Worm (Caenorhabditis elegans) whole organism, young adult: ENCODE data around the gene dgk-5.

Source experiments
- B0261.1 ChIP-seq: sonication (generic microtip); optimal IDR thresholded peaks from 2 replicates; lab custom pipeline; 2016; ENCODE audit warnings: mild to moderate bottlenecking, missing genetic modification characterization, moderate library complexity, missing compliant biosample characterization
- D2030.7 ChIP-seq: fragments of 200-800 bp; sonication (Bioruptor generic); IDR thresholded peaks from 2 replicates; pipeline ENCODE4 v1.3.6; 2022; ENCODE audit warnings: missing genetic modification reagents, missing genetic modification characterization, missing compliant biosample characterization
- F37B4.10 ChIP-seq: fragments of 200-800 bp; sonication (Bioruptor generic); IDR thresholded peaks from 2 replicates; pipeline ENCODE4 v1.3.6; 2022; ENCODE audit warnings: missing genetic modification characterization, missing compliant biosample characterization
- F52B5.7 ChIP-seq: sonication (generic microtip); optimal IDR thresholded peaks from 2 replicates; lab custom pipeline; 2016; ENCODE audit warnings: mild to moderate bottlenecking, missing genetic modification characterization, missing compliant biosample characterization
- F57A8.1 ChIP-seq: fragments of 200-800 bp; sonication (Bioruptor generic); optimal IDR thresholded peaks from 2 replicates; lab custom pipeline; 2018; ENCODE audit warnings: mild to moderate bottlenecking, missing genetic modification characterization, moderate library complexity, missing compliant biosample characterization
- F57C9.4 ChIP-seq: sonication (generic microtip); optimal IDR thresholded peaks from 2 replicates; lab custom pipeline; 2017; ENCODE audit warnings: mild to moderate bottlenecking, missing genetic modification characterization, missing compliant biosample characterization
- K11D2.4 ChIP-seq: fragments of 200-800 bp; sonication (Bioruptor generic); IDR thresholded peaks from 2 replicates; pipeline ENCODE4 v1.3.6; 2022; ENCODE audit warnings: missing genetic modification reagents, missing genetic modification characterization, missing compliant biosample characterization
- T07F8.4 ChIP-seq: sonication (generic microtip); optimal IDR thresholded peaks from 2 replicates; lab custom pipeline; 2016; ENCODE audit warnings: mild to moderate bottlenecking, missing genetic modification characterization, moderate library complexity, missing compliant biosample characterization
- T26A5.8 ChIP-seq: sonication (generic microtip); optimal IDR thresholded peaks from 2 replicates; lab custom pipeline; 2016; ENCODE audit warnings: missing genetic modification characterization, missing compliant biosample characterization
- Y56A3A.18 ChIP-seq: fragments of 200-800 bp; sonication (Bioruptor generic); IDR thresholded peaks from 2 replicates; pipeline ENCODE4 v1.3.6; 2022; ENCODE audit warnings: missing genetic modification reagents, missing genetic modification characterization, missing compliant biosample characterization
- Y79H2A.3 ChIP-seq: fragments of 200-800 bp; sonication (Bioruptor generic); conservative IDR thresholded peaks from 2 replicates; pipeline ENCODE4 v1.3.6; 2022; ENCODE audit warnings: missing genetic modification reagents, missing genetic modification characterization, missing compliant biosample characterization
- Y95B8A.8 ChIP-seq: fragments of 200-800 bp; sonication (Bioruptor generic); IDR thresholded peaks from 2 replicates; pipeline ENCODE4 v1.3.6; 2022; ENCODE audit warnings: missing genetic modification reagents, missing genetic modification characterization, missing compliant biosample characterization
- akir-1 ChIP-seq: fragments of 200-800 bp; sonication (Bioruptor generic); optimal IDR thresholded peaks from 2 replicates; lab custom pipeline; 2018; ENCODE audit warnings: mild to moderate bottlenecking, missing genetic modification characterization, moderate library complexity, missing compliant biosample characterization
- aptf-3 ChIP-seq: fragments of 200-800 bp; sonication (Bioruptor generic); IDR thresholded peaks from 2 replicates; pipeline ENCODE4 v1.3.6; 2022; ENCODE audit warnings: missing genetic modification characterization, missing compliant biosample characterization
- athp-1 ChIP-seq: sonication (generic microtip); optimal IDR thresholded peaks from 2 replicates; lab custom pipeline; 2017; ENCODE audit warnings: mild to moderate bottlenecking, missing genetic modification characterization, missing compliant biosample characterization
- bed-1 ChIP-seq: fragments of 200-800 bp; sonication (Bioruptor generic); IDR thresholded peaks from 2 replicates; pipeline ENCODE4 v1.3.6; 2022; ENCODE audit warnings: missing genetic modification reagents, missing genetic modification characterization, missing compliant biosample characterization
- ceh-100 ChIP-seq: fragments of 200-800 bp; sonication (Bioruptor generic); IDR thresholded peaks from 2 replicates; pipeline ENCODE4 v1.3.6; 2022; ENCODE audit warnings: missing genetic modification reagents, missing genetic modification characterization, missing compliant biosample characterization
- ceh-27 ChIP-seq: fragments of 200-800 bp; sonication (Bioruptor generic); optimal IDR thresholded peaks from 2 replicates; lab custom pipeline; 2018; ENCODE audit warnings: mild to moderate bottlenecking, missing genetic modification characterization, moderate library complexity, missing compliant biosample characterization
- ceh-40 ChIP-seq: fragments of 200-800 bp; sonication (Bioruptor generic); IDR thresholded peaks from 2 replicates; pipeline ENCODE4 v1.3.6; 2022; ENCODE audit warnings: missing genetic modification characterization, missing compliant biosample characterization
- chd-7 ChIP-seq: sonication (generic microtip); optimal IDR thresholded peaks from 2 replicates; lab custom pipeline; 2016; ENCODE audit warnings: mild to moderate bottlenecking, missing genetic modification characterization, moderate library complexity, missing compliant biosample characterization
- dpl-1 ChIP-seq: fragments of 150-350 bp; optimal IDR thresholded peaks from 2 replicates; lab custom pipeline; 2014; ENCODE audit warnings: missing biosample characterization, missing genetic modification reagents, missing genetic modification characterization
- efl-1 ChIP-seq: fragments of 150-350 bp; optimal IDR thresholded peaks from 2 replicates; lab custom pipeline; 2014; ENCODE audit warnings: missing biosample characterization, missing genetic modification reagents, missing genetic modification characterization
- egl-18 ChIP-seq: fragments of 200-800 bp; sonication (Bioruptor generic); IDR thresholded peaks from 2 replicates; pipeline ENCODE4 v1.3.6; 2022; ENCODE audit warnings: missing genetic modification reagents, missing genetic modification characterization, missing compliant biosample characterization
- egrh-3 ChIP-seq: fragments of 200-800 bp; sonication (Bioruptor generic); IDR thresholded peaks from 2 replicates; pipeline ENCODE4 v1.3.6; 2022; ENCODE audit warnings: missing genetic modification reagents, missing genetic modification characterization, missing compliant biosample characterization
- him-1 ChIP-seq: sonication (generic microtip); optimal IDR thresholded peaks from 2 replicates; lab custom pipeline; 2016; ENCODE audit warnings: missing genotype, missing genetic modification reagents, missing genetic modification characterization, missing compliant biosample characterization
- hlh-12 ChIP-seq: sonication (generic microtip); optimal IDR thresholded peaks from 2 replicates; lab custom pipeline; 2016; ENCODE audit warnings: missing genetic modification characterization, missing compliant biosample characterization
- hlh-26 ChIP-seq: fragments of 200-800 bp; sonication (Bioruptor generic); conservative IDR thresholded peaks from 2 replicates; pipeline ENCODE4 v1.3.6; 2022; ENCODE audit warnings: missing genetic modification reagents, missing genetic modification characterization, missing compliant biosample characterization
- hmg-1.2 ChIP-seq: fragments of 200-800 bp; sonication (Bioruptor generic); IDR thresholded peaks from 2 replicates; pipeline ENCODE4 v1.3.6; 2022; ENCODE audit warnings: missing genetic modification reagents, missing genetic modification characterization, missing compliant biosample characterization
- hmg-20 ChIP-seq: fragments of 200-800 bp; sonication (Bioruptor generic); IDR thresholded peaks from 2 replicates; pipeline ENCODE4 v1.3.6; 2022; ENCODE audit warnings: missing genetic modification reagents, missing genetic modification characterization, missing compliant biosample characterization
- lag-1 ChIP-seq: fragments of 200-800 bp; sonication (Bioruptor generic); IDR thresholded peaks from 2 replicates; pipeline ENCODE4 v1.3.6; 2022; ENCODE audit warnings: missing genetic modification reagents, missing genetic modification characterization, missing compliant biosample characterization
- lin-40 ChIP-seq: sonication (generic microtip); optimal IDR thresholded peaks from 2 replicates; lab custom pipeline; 2016; ENCODE audit warnings: missing genetic modification characterization, mild to moderate bottlenecking, missing compliant biosample characterization, missing genotype, missing genetic modification reagents
- lir-1 ChIP-seq: fragments of 200-800 bp; sonication (Bioruptor generic); conservative IDR thresholded peaks from 2 replicates; pipeline ENCODE4 v1.3.6; 2022; ENCODE audit warnings: missing genetic modification reagents, missing genetic modification characterization, missing compliant biosample characterization
- lsl-1 ChIP-seq: fragments of 200-800 bp; sonication (Bioruptor generic); optimal IDR thresholded peaks from 2 replicates; lab custom pipeline; 2018; ENCODE audit warnings: mild to moderate bottlenecking, missing genetic modification characterization, moderate library complexity, missing compliant biosample characterization
- madf-3 ChIP-seq: fragments of 200-800 bp; sonication (Bioruptor generic); IDR thresholded peaks from 2 replicates; pipeline ENCODE4 v1.3.6; 2022; ENCODE audit warnings: missing genetic modification reagents, missing genetic modification characterization, missing compliant biosample characterization
- madf-8 ChIP-seq: fragments of 200-800 bp; sonication (Bioruptor generic); conservative IDR thresholded peaks from 2 replicates; pipeline ENCODE4 v1.3.6; 2022; ENCODE audit warnings: missing genetic modification reagents, missing genetic modification characterization, missing compliant biosample characterization
- mel-28 ChIP-seq: sonication (generic microtip); optimal IDR thresholded peaks from 2 replicates; lab custom pipeline; 2016; ENCODE audit warnings: borderline replicate concordance, mild to moderate bottlenecking, missing genetic modification characterization, missing compliant biosample characterization
- mes-4 ChIP-seq: sonication (generic microtip); optimal IDR thresholded peaks from 2 replicates; lab custom pipeline; 2016; ENCODE audit warnings: missing genotype, missing genetic modification characterization, missing compliant biosample characterization
- pha-4 ChIP-seq: fragments of 150-350 bp; sonication (generic microtip); optimal IDR thresholded peaks from 2 replicates; lab custom pipeline; 2014; ENCODE audit warnings: missing biosample characterization, missing genetic modification reagents, missing genetic modification characterization
- rcor-1 ChIP-seq: fragments of 200-800 bp; sonication (Bioruptor generic); IDR thresholded peaks from 2 replicates; pipeline ENCODE4 v1.3.6; 2022; ENCODE audit warnings: missing genetic modification reagents, missing genetic modification characterization, missing compliant biosample characterization
- snpc-1.1 ChIP-seq: sonication (generic microtip); optimal IDR thresholded peaks from 2 replicates; lab custom pipeline; 2017; ENCODE audit warnings: missing genetic modification characterization, mild to moderate bottlenecking, missing compliant biosample characterization, antibody characterized with exemption, moderate library complexity, missing genotype, missing genetic modification reagents; ENCODE audit not compliant: insufficient read depth
- snpc-1.3 ChIP-seq: sonication (generic microtip); optimal IDR thresholded peaks from 2 replicates; lab custom pipeline; 2017; ENCODE audit warnings: missing genetic modification characterization, mild to moderate bottlenecking, missing compliant biosample characterization, antibody characterized with exemption, moderate library complexity, missing genotype, missing genetic modification reagents; ENCODE audit not compliant: insufficient read depth
- snpc-4 ChIP-seq, 5 experiments: fragments of 150-350 bp in 1 of 5; sonication (generic microtip) in 4 of 5; optimal IDR thresholded peaks; 2 replicates each; lab custom pipeline; 2014 to 2018; ENCODE audit warnings: missing genetic modification characterization in 5 of 5, missing biosample characterization in 3 of 5, antibody characterized with exemption in 2 of 5, mild to moderate bottlenecking in 2 of 5, missing compliant biosample characterization in 2 of 5, missing genotype in 2 of 5, moderate library complexity in 2 of 5, missing genetic modification reagents in 1 of 5
- tlf-1 ChIP-seq: fragments of 200-800 bp; sonication (Bioruptor generic); optimal IDR thresholded peaks from 2 replicates; lab custom pipeline; 2018; ENCODE audit warnings: mild to moderate bottlenecking, missing genetic modification characterization, missing compliant biosample characterization
- zim-3 ChIP-seq: sonication (generic microtip); optimal IDR thresholded peaks from 2 replicates; lab custom pipeline; 2017; ENCODE audit warnings: mild to moderate bottlenecking, missing genetic modification characterization, moderate library complexity, missing compliant biosample characterization
- ztf-28 ChIP-seq: fragments of 200-800 bp; sonication (Bioruptor generic); IDR thresholded peaks from 2 replicates; pipeline ENCODE4 v1.3.6; 2022; ENCODE audit warnings: missing genetic modification reagents, missing genetic modification characterization, missing compliant biosample characterization

dgk-5 gene

DNA sequence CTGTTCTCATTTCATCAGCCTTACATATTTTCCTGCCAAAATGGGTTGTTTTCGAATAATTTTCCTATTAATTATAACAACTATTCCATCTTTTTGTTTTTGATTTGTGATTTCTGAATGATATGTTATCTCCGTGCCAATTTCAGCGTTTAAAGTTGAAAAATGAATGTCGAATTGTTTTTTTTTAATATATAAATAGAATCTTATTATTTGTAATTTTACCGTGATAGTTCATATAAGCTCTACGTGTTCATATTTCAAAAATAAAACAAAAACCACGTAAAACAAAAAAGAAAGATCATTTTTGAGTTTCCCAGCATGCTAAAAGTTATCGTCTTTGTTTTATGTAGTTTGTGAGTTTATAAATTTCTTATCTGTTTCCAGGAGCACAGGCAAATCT is 27.2 kb downstream of the dgk-5 start, which contains the start of gene K06A1.2 (continued):
- no peak for TF ChIP-seq madf-8
- TF ChIP-seq hlh-12: no peak

- TF ChIP-seq dpl-1 (GFP tag; lab: Kevin White, UChicago) (no peak), Y56A3A.18 (no peak), T26A5.8 (no peak), aptf-3 (GFP tag; lab: Robert Waterston, UW) (no peak), snpc-1.3 (tag; lab: Kevin White, UChicago) (no peak), hmg-20 (no peak), snpc-1.1 (tag; lab: Kevin White, UChicago) (no peak), athp-1 (tag; lab: Kevin White, UChicago) (no peak), hlh-26 (GFP tag; lab: Robert Waterston, UW) (no peak), F52B5.7 (tag; lab: Kevin White, UChicago) (no peak), egl-18 (GFP tag; lab: Robert Waterston, UW) (no peak), rcor-1 (GFP tag; lab: Robert Waterston, UW) (no peak), T07F8.4 (tag; lab: Kevin White, UChicago) (no peak), Y95B8A.8 (GFP tag; lab: Robert Waterston, UW) (no peak), madf-3 (GFP tag; lab: Robert Waterston, UW) (no peak), lsl-1 (GFP tag; lab: Kevin White, UChicago) (no peak), hmg-1.2 (GFP tag; lab: Robert Waterston, UW) (no peak), mel-28 (tag; lab: Kevin White, UChicago) (no peak), egrh-3 (GFP tag; lab: Robert Waterston, UW) (no peak)
These were observed 29.8 kb downstream of the dgk-5 start, which contains the start of gene cutl-16 for ce11 chrII:6441128-6441527. TSS of gene cutl-16 (plus strand) at chrII:6441428.

DNA sequence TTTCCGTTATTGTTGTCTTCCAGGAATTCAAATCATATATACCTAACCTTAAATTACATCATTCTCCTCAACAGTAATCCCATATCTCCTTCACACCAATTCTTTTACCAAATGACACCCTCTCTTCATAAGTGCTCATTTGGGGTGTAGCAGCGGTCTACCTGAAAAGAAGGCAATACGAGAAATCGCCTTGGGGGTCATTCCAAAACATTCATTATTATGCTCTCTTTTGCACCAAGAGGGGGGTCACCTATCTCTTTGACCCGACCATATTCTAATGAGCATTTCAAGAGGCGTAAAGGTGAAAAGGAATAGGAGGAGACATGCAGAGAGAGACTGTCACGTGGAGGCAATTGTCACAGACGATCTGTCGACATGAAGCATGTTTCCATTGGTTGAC is 34.0 kb downstream of the dgk-5 start:
- TF ChIP-seq K11D2.4 (GFP tag; lab: Robert Waterston, UW) (no peak), lag-1 (GFP tag; lab: Robert Waterston, UW) (no peak), ceh-40 (GFP tag; lab: Robert Waterston, UW) (no peak), lin-40 (tag; lab: Kevin White, UChicago) (no peak), chd-7 (no peak), pha-4 (tag; lab: Kevin White, UChicago) (no peak), snpc-1.1 (tag; lab: Kevin White, UChicago) (no peak), snpc-4 (GFP tag; optimal IDR thresholded peaks at IDR 0.05; lab: Kevin White, UChicago) (no peak), snpc-4 (tag; optimal IDR thresholded peaks at IDR 0.05; lab: Kevin White, UChicago) (no peak), tlf-1 (GFP tag; lab: Kevin White, UChicago) (no peak), zim-3 (tag; lab: Kevin White, UChicago) (no peak), efl-1 (GFP tag; lab: Kevin White, UChicago) (no peak), F57C9.4 (tag; lab: Kevin White, UChicago) (no peak), akir-1 (GFP tag; lab: Kevin White, UChicago) (no peak)

DNA sequence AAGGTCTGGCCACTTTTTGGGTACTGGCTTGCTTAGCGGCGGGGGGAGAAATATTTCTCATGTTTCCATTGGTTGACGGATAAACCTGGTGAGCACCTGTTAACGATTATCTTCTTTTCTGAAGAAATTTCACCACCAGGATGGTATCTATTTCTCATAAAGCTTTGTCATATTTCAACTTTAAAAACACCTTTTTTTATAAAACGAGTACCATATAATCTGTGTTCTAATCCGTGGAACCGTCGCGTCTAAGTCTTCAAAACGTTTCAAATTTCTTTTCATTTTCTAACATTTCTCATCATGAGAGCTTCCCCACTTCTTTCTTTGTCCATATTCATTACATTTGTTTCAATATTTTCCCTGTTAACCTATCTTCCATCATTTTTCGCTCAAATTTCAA is 44.9 kb downstream of the dgk-5 start, which contains the start of gene col-75:
Gene col-75, plus strand, starts transcription at position 301 of the 400 bp plus-strand sequence.
- TF ChIP-seq him-1 (tag; lab: Kevin White, UChicago) (no peak), F37B4.10 (GFP tag; lab: Robert Waterston, UW) (no peak), hlh-26 (GFP tag; lab: Robert Waterston, UW) (no peak), mes-4 (no peak), F57A8.1 (GFP tag; lab: Kevin White, UChicago) (no peak), ztf-28 (GFP tag; lab: Robert Waterston, UW) (no peak), lir-1 (GFP tag; lab: Robert Waterston, UW) (no peak), lin-40 (tag; lab: Kevin White, UChicago) (no peak), B0261.1 (no peak), D2030.7 (GFP tag; lab: Robert Waterston, UW) (no peak), Y79H2A.3 (GFP tag; lab: Robert Waterston, UW) (no peak), bed-1 (GFP tag; lab: Robert Waterston, UW) (no peak), hlh-12 (no peak), ceh-27 (GFP tag; lab: Kevin White, UChicago) (no peak), ceh-100 (no peak)
